Fruit fly (Drosophila melanogaster) whole organism, embryonic: Measurements from ENCODE around the gene CG1575.
A peak's percentile ranks its signal among the peaks of the same experiment; 100 is the strongest.

ENCODE experiments used
- Atf-2 ChIP-seq: fragments of 200-800 bp; sonication (Bioruptor generic); optimal IDR thresholded peaks from 2 replicates; lab custom pipeline; 2016; ENCODE audit warnings: missing biosample characterization, missing genetic modification characterization
- BtbVII ChIP-seq: fragments of 200-800 bp; sonication (Bioruptor generic); optimal IDR thresholded peaks from 3 replicates; lab custom pipeline; 2017; ENCODE audit warnings: missing biosample characterization, mild to moderate bottlenecking, missing genetic modification characterization
- CG12155 ChIP-seq: fragments of 200-800 bp; sonication (Bioruptor generic); optimal IDR thresholded peaks from 3 replicates; lab custom pipeline; 2016; ENCODE audit warnings: missing biosample characterization, missing genetic modification characterization
- CG14441 ChIP-seq: fragments of 200-800 bp; sonication (Bioruptor generic); IDR thresholded peaks from 2 replicates; pipeline ENCODE4 v1.3.6; 2022; ENCODE audit warnings: missing biosample characterization, missing genetic modification characterization
- CG14965 ChIP-seq: fragments of 200-800 bp; sonication (Bioruptor generic); optimal IDR thresholded peaks from 2 replicates; lab custom pipeline; 2016; ENCODE audit warnings: missing biosample characterization, missing genetic modification characterization, borderline replicate concordance
- CG1529 ChIP-seq: fragments of 200-800 bp; sonication (Bioruptor generic); optimal IDR thresholded peaks from 3 replicates; lab custom pipeline; 2018; ENCODE audit warnings: missing biosample characterization, missing genetic modification characterization
- CG16813 ChIP-seq: fragments of 200-800 bp; sonication (Bioruptor generic); IDR thresholded peaks from 3 replicates; pipeline ENCODE4 v1.3.6; 2022; ENCODE audit warnings: missing biosample characterization, missing genetic modification characterization; ENCODE audit not compliant: partially characterized antibody
- CG16863 ChIP-seq: fragments of 200-800 bp; sonication (Bioruptor generic); optimal IDR thresholded peaks from 3 replicates; lab custom pipeline; 2016; ENCODE audit warnings: missing biosample characterization, missing genetic modification characterization
- CG17328 ChIP-seq: fragments of 200-800 bp; sonication (Bioruptor generic); IDR thresholded peaks from 2 replicates; pipeline ENCODE4 v1.3.6; 2022; ENCODE audit warnings: missing biosample characterization, missing genetic modification characterization
- CG17912 ChIP-seq: fragments of 200-800 bp; sonication (Bioruptor generic); optimal IDR thresholded peaks from 2 replicates; lab custom pipeline; 2018; ENCODE audit warnings: missing biosample characterization, mild to moderate bottlenecking, missing genetic modification characterization
- CG1792 ChIP-seq: fragments of 200-800 bp; sonication (Bioruptor generic); optimal IDR thresholded peaks from 2 replicates; lab custom pipeline; 2016; ENCODE audit warnings: missing biosample characterization, missing genetic modification characterization
- CG1832 ChIP-seq: fragments of 200-800 bp; sonication (Bioruptor generic); optimal IDR thresholded peaks from 2 replicates; lab custom pipeline; 2017; ENCODE audit warnings: missing biosample characterization, mild to moderate bottlenecking, missing genetic modification characterization, inconsistent platforms
- CG2116 ChIP-seq: fragments of 200-800 bp; sonication (Bioruptor generic); optimal IDR thresholded peaks from 3 replicates; lab custom pipeline; 2018; ENCODE audit warnings: missing biosample characterization, mild to moderate bottlenecking, missing genetic modification characterization
- CG32772 ChIP-seq: fragments of 200-800 bp; sonication (Bioruptor generic); IDR thresholded peaks from 2 replicates; pipeline ENCODE4 v1.3.6; 2022; ENCODE audit warnings: missing biosample characterization, missing genetic modification characterization
- CG33213 ChIP-seq: fragments of 200-800 bp; sonication (Bioruptor generic); optimal IDR thresholded peaks from 3 replicates; lab custom pipeline; 2016; ENCODE audit warnings: missing biosample characterization, missing genetic modification characterization
- CG3847 ChIP-seq: fragments of 200-800 bp; sonication (Bioruptor generic); IDR thresholded peaks from 2 replicates; pipeline ENCODE4 v1.3.6; 2022; ENCODE audit warnings: missing biosample characterization, missing genetic modification characterization
- CG4617 ChIP-seq: fragments of 200-800 bp; sonication (Bioruptor generic); optimal IDR thresholded peaks from 3 replicates; lab custom pipeline; 2016; ENCODE audit warnings: missing biosample characterization, missing genetic modification characterization, borderline replicate concordance
- CG7556 ChIP-seq: fragments of 200-800 bp; sonication (Bioruptor generic); optimal IDR thresholded peaks from 2 replicates; lab custom pipeline; 2017; ENCODE audit warnings: missing biosample characterization, mild to moderate bottlenecking, missing genetic modification characterization
- D19A ChIP-seq: fragments of 200-800 bp; optimal IDR thresholded peaks from 3 replicates; lab custom pipeline; 2019; ENCODE audit warnings: missing biosample characterization, mild to moderate bottlenecking, missing genetic modification characterization, moderate library complexity
- Deaf1 ChIP-seq: fragments of 200-800 bp; optimal IDR thresholded peaks from 3 replicates; lab custom pipeline; 2019; ENCODE audit warnings: missing biosample characterization, mild to moderate bottlenecking, missing genetic modification characterization, moderate library complexity
- GATAe ChIP-seq: fragments of 200-800 bp; sonication (Bioruptor generic); conservative IDR thresholded peaks from 2 replicates; pipeline ENCODE4 v1.3.6; 2022; ENCODE audit warnings: missing biosample characterization, missing genetic modification characterization
- HLHmδ ChIP-seq: fragments of 200-800 bp; sonication (Bioruptor generic); optimal IDR thresholded peaks from 2 replicates; lab custom pipeline; 2018; ENCODE audit warnings: missing biosample characterization, mild to moderate bottlenecking, missing genetic modification characterization, moderate library complexity
- Med ChIP-seq: fragments of 200-800 bp; sonication (Bioruptor generic); peaks from one replicate; lab custom pipeline; 2016; ENCODE audit warnings: missing biosample characterization, missing genetic modification characterization, mild to moderate bottlenecking, inconsistent platforms, moderate library complexity
- NC2α ChIP-seq: fragments of 200-800 bp; sonication (Bioruptor generic); optimal IDR thresholded peaks from 2 replicates; lab custom pipeline; 2016; ENCODE audit warnings: missing biosample characterization, missing genetic modification characterization
- NFAT ChIP-seq: fragments of 200-800 bp; sonication (Bioruptor generic); IDR thresholded peaks from 2 replicates; pipeline ENCODE4 v1.3.6; 2022; ENCODE audit warnings: missing biosample characterization, missing genetic modification characterization
- Nf-YC ChIP-seq: fragments of 200-800 bp; optimal IDR thresholded peaks from 3 replicates; lab custom pipeline; 2019; ENCODE audit warnings: missing biosample characterization, mild to moderate bottlenecking, missing genetic modification characterization, moderate library complexity
- Oli ChIP-seq: fragments of 200-800 bp; sonication (Bioruptor generic); optimal IDR thresholded peaks from 2 replicates; lab custom pipeline; 2018; ENCODE audit warnings: missing biosample characterization, mild to moderate bottlenecking, missing genetic modification characterization, moderate library complexity
- Optix ChIP-seq: fragments of 200-800 bp; sonication (Bioruptor generic); IDR thresholded peaks from 3 replicates; pipeline ENCODE4 v1.3.6; 2022; ENCODE audit warnings: missing biosample characterization, missing genetic modification characterization
- Poxn ChIP-seq: fragments of 200-800 bp; sonication (Bioruptor generic); IDR thresholded peaks from 2 replicates; pipeline ENCODE4 v1.3.6; 2022; ENCODE audit warnings: missing biosample characterization, missing genetic modification characterization
- abd-A ChIP-seq: fragments of 200-800 bp; sonication (Bioruptor generic); optimal IDR thresholded peaks from 3 replicates; lab custom pipeline; 2019; ENCODE audit warnings: missing biosample characterization, mild to moderate bottlenecking, missing genetic modification characterization, moderate library complexity
- bab2 ChIP-seq: fragments of 200-800 bp; sonication (Bioruptor generic); optimal IDR thresholded peaks from 2 replicates; lab custom pipeline; 2016; ENCODE audit warnings: missing biosample characterization, missing genetic modification characterization
- cad ChIP-seq: fragments of >200 bp; optimal IDR thresholded peaks from 2 replicates; lab custom pipeline; 2017; ENCODE audit warnings: missing biosample characterization, missing genetic modification characterization
- corto ChIP-seq: fragments of 200-800 bp; sonication (Bioruptor generic); optimal IDR thresholded peaks from 2 replicates; lab custom pipeline; 2016; ENCODE audit warnings: missing biosample characterization, mild to moderate bottlenecking, missing genetic modification characterization, moderate library complexity
- dysf ChIP-seq: fragments of 200-800 bp; sonication (Bioruptor generic); IDR thresholded peaks from 3 replicates; pipeline ENCODE4 v1.3.6; 2022; ENCODE audit warnings: missing biosample characterization, missing genetic modification characterization
- fd102C ChIP-seq: fragments of 200-800 bp; sonication (Bioruptor generic); optimal IDR thresholded peaks from 2 replicates; lab custom pipeline; 2018; ENCODE audit warnings: missing biosample characterization, mild to moderate bottlenecking, missing genetic modification characterization, moderate library complexity
- gcm ChIP-seq: fragments of 200-800 bp; sonication (Bioruptor generic); optimal IDR thresholded peaks from 2 replicates; lab custom pipeline; 2019; ENCODE audit warnings: missing biosample characterization, mild to moderate bottlenecking, missing genetic modification characterization, moderate library complexity
- gro ChIP-seq: fragments of 200-800 bp; sonication (Bioruptor generic); optimal IDR thresholded peaks from 2 replicates; lab custom pipeline; 2016; ENCODE audit warnings: missing biosample characterization, missing genetic modification characterization
- gt ChIP-seq: fragments of 200-800 bp; sonication (Bioruptor generic); IDR thresholded peaks from 2 replicates; pipeline ENCODE4 v1.3.6; 2022; ENCODE audit warnings: missing biosample characterization, missing genetic modification characterization
- hth ChIP-seq: fragments of >200 bp; optimal IDR thresholded peaks from 2 replicates; lab custom pipeline; 2017; ENCODE audit warnings: inconsistent platforms
- kay ChIP-seq: fragments of 200-800 bp; sonication (Bioruptor generic); optimal IDR thresholded peaks from 2 replicates; lab custom pipeline; 2016; ENCODE audit warnings: missing biosample characterization, missing genetic modification characterization
- lola ChIP-seq, 3 experiments: fragments of >200 bp in 2 of 3; fragments of 200-800 bp in 1 of 3; sonication (Bioruptor generic) in 1 of 3; optimal IDR thresholded peaks; 2 replicates each; lab custom pipeline; 2017 to 2019; ENCODE audit warnings: missing biosample characterization in 3 of 3, missing genetic modification characterization in 3 of 3, mild to moderate bottlenecking in 1 of 3, moderate library complexity in 1 of 3
- mam ChIP-seq: fragments of 200-800 bp; sonication (Bioruptor generic); optimal IDR thresholded peaks from 3 replicates; lab custom pipeline; 2016; ENCODE audit warnings: missing biosample characterization, missing genetic modification characterization
- mld ChIP-seq: fragments of 200-800 bp; sonication (Bioruptor generic); IDR thresholded peaks from 3 replicates; pipeline ENCODE4 v1.3.6; 2022; ENCODE audit warnings: missing biosample characterization, missing genetic modification characterization; ENCODE audit not compliant: partially characterized antibody
- nom ChIP-seq: fragments of 200-800 bp; sonication (Bioruptor generic); optimal IDR thresholded peaks from 2 replicates; lab custom pipeline; 2017; ENCODE audit warnings: missing biosample characterization, missing genetic modification characterization, mild to moderate bottlenecking, moderate library complexity, missing genetic modification reagents
- repo ChIP-seq: fragments of 200-800 bp; sonication (Bioruptor generic); optimal IDR thresholded peaks from 2 replicates; lab custom pipeline; 2016; ENCODE audit warnings: missing biosample characterization, missing genetic modification characterization
- seq ChIP-seq: fragments of 200-800 bp; sonication (Bioruptor generic); IDR thresholded peaks from 2 replicates; pipeline ENCODE4 v1.3.6; 2022; ENCODE audit warnings: missing biosample characterization, missing genetic modification characterization
- sim ChIP-seq: fragments of 200-800 bp; sonication (Bioruptor generic); IDR thresholded peaks from 2 replicates; pipeline ENCODE4 v1.3.6; 2022; ENCODE audit warnings: missing biosample characterization, missing genetic modification characterization
- sug ChIP-seq: fragments of 200-800 bp; optimal IDR thresholded peaks from 2 replicates; lab custom pipeline; 2019; ENCODE audit warnings: missing biosample characterization, mild to moderate bottlenecking, missing genetic modification characterization, moderate library complexity
- ttk ChIP-seq: fragments of 200-800 bp; sonication (Bioruptor generic); IDR thresholded peaks from 2 replicates; pipeline ENCODE4 v2.1.2; 2022; ENCODE audit warnings: missing biosample characterization, missing genetic modification characterization
- vnd ChIP-seq: fragments of 200-800 bp; sonication (Bioruptor generic); IDR thresholded peaks from 3 replicates; pipeline ENCODE4 v1.3.6; 2022; ENCODE audit warnings: missing biosample characterization, missing genetic modification characterization; ENCODE audit not compliant: partially characterized antibody

CG1575 gene

dm6 chrX:8131693-8132313, 15.0 kb downstream of the CG1575 start, which contains the start of gene CG10958 (continued):
- TF ChIP-seq seq (GFP tag; lab: Robert Waterston, UW), result 0 out of 2 replicates have a peak, but pooled peaks have one; percentile 31
- TF ChIP-seq CG3847 (GFP tag; lab: Robert Waterston, UW), result peak; percentile 55
- TF ChIP-seq NFAT, result 0 out of 2 replicates have a peak, but pooled peaks have one; percentile 15
- peak; percentile 56 for TF ChIP-seq CG14441 (GFP tag; lab: Robert Waterston, UW)
- peak; percentile 79 for TF ChIP-seq Med (GFP tag; lab: Kevin White, UChicago)
- TF ChIP-seq mld (GFP tag; lab: Robert Waterston, UW), result no peak
- TF ChIP-seq corto (GFP tag; lab: Kevin White, UChicago), result no peak
- TF ChIP-seq cad (GFP tag; lab: Kevin White, UChicago), result no peak
- TF ChIP-seq CG32772 (GFP tag; lab: Robert Waterston, UW), result peak; percentile 52; the same call in 1 of the 2 replicates
- TF ChIP-seq CG17912 (GFP tag; lab: Kevin White, UChicago), result no peak
- peak; percentile 26; the same call in 1 of the 2 replicates for TF ChIP-seq ttk
- no peak for TF ChIP-seq gt (GFP tag; lab: Robert Waterston, UW)
- no peak for TF ChIP-seq fd102C (GFP tag; lab: Kevin White, UChicago)
- TF ChIP-seq Optix (GFP tag; lab: Robert Waterston, UW), result no peak
- no peak for TF ChIP-seq Atf-2 (GFP tag; lab: Kevin White, UChicago)
- TF ChIP-seq repo (GFP tag; lab: Kevin White, UChicago), result no peak
- TF ChIP-seq nom, result peak; percentile 37
- no peak for TF ChIP-seq gro
- peak; percentile 22 for TF ChIP-seq CG1832 (GFP tag; lab: Kevin White, UChicago)
- peak; percentile 99 for TF ChIP-seq CG2116 (GFP tag; lab: Kevin White, UChicago)
- no peak for TF ChIP-seq GATAe
- TF ChIP-seq Nf-YC, result peak; percentile 35
- TF ChIP-seq lola (GFP tag; optimal IDR thresholded peaks at IDR 0.05; lab: Kevin White, UChicago), result peak in 1 of 3 experiments; percentile 42
- no peak for TF ChIP-seq NC2α (GFP tag; lab: Kevin White, UChicago)
- no peak for TF ChIP-seq abd-A (tag; lab: Kevin White, UChicago)
- no peak for TF ChIP-seq hth
- TF ChIP-seq CG1529, result no peak
- peak; percentile 53 for TF ChIP-seq mam (GFP tag; lab: Kevin White, UChicago)
- TF ChIP-seq CG17328 (GFP tag; lab: Robert Waterston, UW), result peak; percentile 55; the same call in 1 of the 2 replicates
- peak; percentile 1 for TF ChIP-seq D19A (tag; lab: Kevin White, UChicago)
- TF ChIP-seq CG16813 (GFP tag; lab: Robert Waterston, UW), result no peak
- TF ChIP-seq sug (tag; lab: Kevin White, UChicago), result peak; percentile 59
- TF ChIP-seq CG1792 (GFP tag; lab: Kevin White, UChicago), result no peak
- no peak for TF ChIP-seq HLHmδ (GFP tag; lab: Kevin White, UChicago)
- peak; percentile 63 for TF ChIP-seq CG12155 (GFP tag; lab: Kevin White, UChicago)
- peak; percentile 15 for TF ChIP-seq CG16863 (GFP tag; lab: Kevin White, UChicago)
- no peak for TF ChIP-seq BtbVII (GFP tag; lab: Kevin White, UChicago)
- no peak for TF ChIP-seq bab2 (GFP tag; lab: Kevin White, UChicago)
- TF ChIP-seq vnd, result no peak
- peak; percentile 24 for TF ChIP-seq CG4617 (GFP tag; lab: Kevin White, UChicago)
- TF ChIP-seq CG33213 (GFP tag; lab: Kevin White, UChicago), result no peak
- TF ChIP-seq CG14965 (GFP tag; lab: Kevin White, UChicago), result no peak
- no peak for TF ChIP-seq Deaf1
- TF ChIP-seq kay (GFP tag; lab: Kevin White, UChicago), result peak; percentile 39
- TF ChIP-seq gcm (GFP tag; lab: Kevin White, UChicago), result peak; percentile 39
- TF ChIP-seq CG7556, result peak; percentile 64
- TF ChIP-seq Poxn (GFP tag; lab: Robert Waterston, UW), result no peak
- peak; percentile 27 for TF ChIP-seq Oli (tag; lab: Kevin White, UChicago)
- peak; percentile 37; the same call in 2 of the 3 replicates for TF ChIP-seq dysf (GFP tag; lab: Robert Waterston, UW)
- 0 out of 2 replicates have a peak, but pooled peaks have one; percentile 10 for TF ChIP-seq sim
